Worm (Caenorhabditis elegans) whole organism, early embryonic: ENCODE measurements around the gene srg-4.
A peak's percentile ranks its signal among the peaks of the same experiment; 100 is the strongest.

Experiments used
- B0310.2 ChIP-seq: sonication (generic microtip); optimal IDR thresholded peaks from 2 replicates; lab custom pipeline; 2016; ENCODE audit warnings: mild to moderate bottlenecking, missing genetic modification characterization, missing compliant biosample characterization
- F13C5.2 ChIP-seq: sonication (generic microtip); optimal IDR thresholded peaks from 2 replicates; lab custom pipeline; 2017; ENCODE audit warnings: mild to moderate bottlenecking, missing genetic modification characterization, inconsistent platforms, missing compliant biosample characterization
- aly-1 ChIP-seq: sonication (generic microtip); optimal IDR thresholded peaks from 2 replicates; lab custom pipeline; 2016; ENCODE audit warnings: missing genetic modification characterization, missing compliant biosample characterization
- ama-1 ChIP-seq: fragments of 150-350 bp; optimal IDR thresholded peaks from 2 replicates; lab custom pipeline; 2014
- ceh-13 ChIP-seq: fragments of 200-800 bp; sonication (Bioruptor generic); optimal IDR thresholded peaks from 2 replicates; lab custom pipeline; 2018; ENCODE audit warnings: mild to moderate bottlenecking, missing genetic modification characterization, missing compliant biosample characterization
- ceh-36 ChIP-seq: sonication (generic microtip); optimal IDR thresholded peaks from 2 replicates; lab custom pipeline; 2016; ENCODE audit warnings: missing genetic modification characterization, inconsistent platforms, missing compliant biosample characterization
- ets-7 ChIP-seq: sonication (generic microtip); optimal IDR thresholded peaks from 2 replicates; lab custom pipeline; 2016; ENCODE audit warnings: missing genotype, missing genetic modification characterization, missing compliant biosample characterization
- flt-1 ChIP-seq: fragments of 200-800 bp; sonication (Bioruptor generic); IDR thresholded peaks from 2 replicates; pipeline ENCODE4 v1.3.6; 2022; ENCODE audit warnings: missing genetic modification characterization, missing compliant biosample characterization
- hmbx-1 ChIP-seq: sonication (generic microtip); optimal IDR thresholded peaks from 2 replicates; lab custom pipeline; 2016; ENCODE audit warnings: mild to moderate bottlenecking, missing genetic modification characterization, missing compliant biosample characterization
- hmg-4 ChIP-seq: fragments of 200-800 bp; sonication (Bioruptor generic); optimal IDR thresholded peaks from 2 replicates; lab custom pipeline; 2018; ENCODE audit warnings: mild to moderate bottlenecking, missing genetic modification characterization, missing compliant biosample characterization
- hnd-1 ChIP-seq: sonication (generic microtip); optimal IDR thresholded peaks from 2 replicates; lab custom pipeline; 2016; ENCODE audit warnings: missing genetic modification characterization, missing compliant biosample characterization
- pes-1 ChIP-seq: fragments of 200-800 bp; sonication (Bioruptor generic); IDR thresholded peaks from 2 replicates; pipeline ENCODE4 v1.3.6; 2022; ENCODE audit warnings: missing genetic modification reagents, missing genetic modification characterization, missing compliant biosample characterization
- scrt-1 ChIP-seq: fragments of 200-800 bp; sonication (Bioruptor generic); IDR thresholded peaks from 2 replicates; pipeline ENCODE4 v1.3.6; 2022; ENCODE audit warnings: missing genetic modification characterization, missing compliant biosample characterization
- sea-1 ChIP-seq: fragments of 200-800 bp; sonication (Bioruptor generic); conservative IDR thresholded peaks from 2 replicates; pipeline ENCODE4 v1.3.6; 2022; ENCODE audit warnings: missing genetic modification characterization, missing compliant biosample characterization
- tbx-11 ChIP-seq: fragments of 200-800 bp; sonication (Bioruptor generic); IDR thresholded peaks from 2 replicates; pipeline ENCODE4 v1.3.6; 2022; ENCODE audit warnings: missing genetic modification characterization, missing compliant biosample characterization
- tbx-37 ChIP-seq: fragments of 200-800 bp; sonication (Bioruptor generic); conservative IDR thresholded peaks from 2 replicates; pipeline ENCODE4 v1.3.6; 2022; ENCODE audit warnings: missing genetic modification reagents, missing genetic modification characterization, missing compliant biosample characterization
- tra-4 ChIP-seq: sonication (generic microtip); optimal IDR thresholded peaks from 2 replicates; lab custom pipeline; 2017; ENCODE audit warnings: missing genetic modification characterization, missing compliant biosample characterization

srg-4 gene

DNA sequence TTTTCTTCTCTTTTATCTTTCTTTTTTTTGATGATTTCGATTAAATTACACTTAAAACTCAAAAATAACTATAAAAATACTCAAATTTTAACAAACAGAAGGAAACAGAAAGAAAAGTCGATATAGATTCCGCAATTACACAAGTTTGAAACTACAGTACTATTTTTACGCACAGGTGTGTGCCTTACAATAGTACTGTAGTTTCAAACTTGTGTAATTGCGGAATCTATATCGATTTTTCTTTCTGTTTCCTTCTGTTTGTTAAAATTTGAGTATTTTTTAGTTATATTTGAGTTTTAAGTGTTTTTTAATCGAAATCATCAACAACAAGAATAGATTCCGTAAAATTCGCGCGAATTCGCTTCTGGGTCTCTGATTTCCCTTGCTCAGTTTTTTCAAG is 21.1 kb upstream of the srg-4 start:
- TF ChIP-seq F13C5.2 (no peak), scrt-1 (GFP tag; lab: Robert Waterston, UW) (no peak), ama-1 (no peak), B0310.2 (tag; lab: Kevin White, UChicago) (no peak), hnd-1 (no peak), ceh-36 (tag; lab: Kevin White, UChicago) (no peak), sea-1 (GFP tag; lab: Robert Waterston, UW) (no peak), tbx-37 (GFP tag; lab: Robert Waterston, UW) (no peak), flt-1 (no peak), tbx-11 (GFP tag; lab: Robert Waterston, UW) (no peak), tra-4 (tag; lab: Kevin White, UChicago) (no peak), ets-7 (tag; lab: Kevin White, UChicago) (no peak), aly-1 (no peak), hmg-4 (no peak)

DNA sequence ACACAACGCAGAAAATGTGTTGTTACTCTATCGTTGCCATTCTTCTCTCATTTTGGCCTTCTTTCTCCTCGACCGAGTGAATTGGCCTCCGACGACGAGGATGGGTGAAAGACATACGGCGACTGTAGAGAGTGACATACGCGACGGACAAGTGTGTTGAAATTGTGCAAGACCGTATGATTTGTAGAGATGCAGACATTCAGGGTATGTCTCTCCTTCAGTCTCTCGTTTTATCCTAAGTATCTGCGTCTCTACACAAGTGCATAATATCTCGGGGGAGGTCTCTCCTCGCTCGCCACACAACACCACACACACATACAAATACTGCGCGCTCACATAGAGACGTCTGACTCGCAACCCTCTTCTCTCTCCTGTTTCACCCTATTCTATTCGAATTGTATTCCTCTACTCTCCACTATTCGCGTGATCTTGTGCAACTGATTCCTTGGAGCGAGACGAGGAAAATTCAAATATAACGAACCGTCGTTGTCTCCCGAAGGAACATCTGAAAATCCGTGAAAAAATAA is 18.2 kb upstream of the srg-4 start, which contains the start of gene hmg-1.2:
Gene hmg-1.2 (plus strand): TSS at position 311 of the 527 bp plus-strand sequence.
- TF ChIP-seq sea-1 (GFP tag; lab: Robert Waterston, UW) (no peak), flt-1 (no peak), scrt-1 (GFP tag; lab: Robert Waterston, UW) (no peak), aly-1 (no peak), F13C5.2 (peak; percentile 24), hmg-4 (peak; percentile 87), ceh-13 (GFP tag; lab: Kevin White, UChicago) (no peak), ets-7 (tag; lab: Kevin White, UChicago) (no peak), pes-1 (GFP tag; lab: Robert Waterston, UW) (no peak), tbx-11 (GFP tag; lab: Robert Waterston, UW) (no peak), tra-4 (tag; lab: Kevin White, UChicago) (no peak), hnd-1 (no peak)

DNA sequence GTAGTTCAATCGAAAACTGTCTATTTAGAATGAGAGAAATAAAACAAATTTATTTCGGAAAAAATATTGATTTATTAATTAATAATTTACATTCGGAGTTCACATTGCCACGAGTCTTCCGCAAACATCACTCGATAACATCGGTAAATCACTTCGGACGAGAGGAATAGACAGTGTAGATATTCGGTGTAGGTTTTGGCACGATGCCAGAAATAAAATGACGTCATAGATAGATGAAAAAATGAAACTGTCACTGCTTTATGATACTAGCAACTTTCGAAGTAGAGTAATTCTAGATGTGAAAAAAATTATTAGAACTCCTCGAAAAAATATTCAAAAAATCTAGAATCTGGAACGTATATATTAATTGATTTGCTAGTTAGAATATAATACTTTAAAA is 17.6 kb upstream of the srg-4 start:
- TF ChIP-seq tra-4 (tag; lab: Kevin White, UChicago): no peak
- TF ChIP-seq sea-1 (GFP tag; lab: Robert Waterston, UW): no peak
- no peak for TF ChIP-seq tbx-11 (GFP tag; lab: Robert Waterston, UW)
- no peak for TF ChIP-seq ets-7 (tag; lab: Kevin White, UChicago)
- TF ChIP-seq hmbx-1 (tag; lab: Kevin White, UChicago): no peak
- TF ChIP-seq flt-1: no peak
- no peak for TF ChIP-seq ama-1
- TF ChIP-seq F13C5.2: no peak
- no peak for TF ChIP-seq scrt-1 (GFP tag; lab: Robert Waterston, UW)
- TF ChIP-seq pes-1 (GFP tag; lab: Robert Waterston, UW): no peak
- no peak for TF ChIP-seq ceh-13 (GFP tag; lab: Kevin White, UChicago)
- TF ChIP-seq hnd-1: no peak
- no peak for TF ChIP-seq tbx-37 (GFP tag; lab: Robert Waterston, UW)
- TF ChIP-seq hmg-4: no peak

DNA sequence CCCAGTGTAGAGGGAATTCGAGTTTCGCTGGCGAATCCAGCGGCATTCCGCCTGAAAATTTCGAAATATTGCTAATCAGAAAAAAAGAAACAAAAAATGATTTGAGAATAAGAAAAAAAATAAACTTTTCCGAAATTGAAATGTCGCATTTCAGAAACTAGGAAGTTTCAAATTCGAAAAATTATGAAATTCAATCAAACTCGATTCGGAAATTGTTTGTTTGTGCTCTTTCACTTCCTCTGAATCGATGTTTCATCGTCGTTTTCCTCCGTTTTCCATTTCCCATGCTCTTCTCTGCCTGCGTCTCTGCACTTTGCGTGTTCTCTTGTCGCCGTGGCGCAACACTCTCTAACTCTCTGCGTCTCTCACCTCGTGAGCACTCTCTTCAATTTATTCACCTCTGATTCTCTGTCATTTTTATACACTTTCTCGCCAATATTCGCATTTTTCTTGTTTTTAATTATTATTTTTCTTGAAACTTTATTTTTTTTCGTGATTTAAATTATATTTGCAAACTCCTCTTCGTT is 16.5 kb upstream of the srg-4 start, which contains the start of gene C18F10.7:
Gene C18F10.7 (minus strand): TSS at position 51 of the 527 bp plus-strand sequence.
- no peak for TF ChIP-seq aly-1
- TF ChIP-seq ets-7 (tag; lab: Kevin White, UChicago): no peak
- no peak for TF ChIP-seq scrt-1 (GFP tag; lab: Robert Waterston, UW)
- TF ChIP-seq pes-1 (GFP tag; lab: Robert Waterston, UW): no peak
- TF ChIP-seq hnd-1: no peak
- TF ChIP-seq flt-1: no peak
- no peak for TF ChIP-seq tbx-37 (GFP tag; lab: Robert Waterston, UW)
- no peak for TF ChIP-seq B0310.2 (tag; lab: Kevin White, UChicago)
- no peak for TF ChIP-seq sea-1 (GFP tag; lab: Robert Waterston, UW)
- TF ChIP-seq ama-1: no peak
- TF ChIP-seq hmbx-1 (tag; lab: Kevin White, UChicago): no peak
- no peak for TF ChIP-seq hmg-4
- TF ChIP-seq tbx-11 (GFP tag; lab: Robert Waterston, UW): no peak
- TF ChIP-seq F13C5.2: no peak
- no peak for TF ChIP-seq ceh-13 (GFP tag; lab: Kevin White, UChicago)
- TF ChIP-seq tra-4 (tag; lab: Kevin White, UChicago): no peak

DNA sequence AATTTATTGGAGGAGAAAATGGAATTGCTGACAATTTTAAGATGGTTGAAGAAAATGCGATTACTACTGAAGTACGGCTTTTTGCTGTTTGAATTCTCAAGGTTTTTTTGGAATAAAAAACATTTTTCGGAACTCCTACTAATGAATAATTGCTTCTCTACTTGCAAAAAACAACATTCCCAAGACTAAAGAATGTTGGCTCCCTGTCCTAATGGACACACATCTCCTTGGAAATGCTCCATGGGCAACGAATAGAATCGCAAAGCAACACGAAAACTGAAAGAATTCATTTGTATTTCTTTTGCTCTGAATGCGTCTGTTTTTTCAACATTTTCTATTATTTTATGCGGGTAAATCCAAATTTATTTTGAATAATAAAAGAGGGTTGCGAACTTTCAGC is 11.0 kb upstream of the srg-4 start, which contains the start of gene C18F10.2:
Gene C18F10.2 (plus strand): TSS at position 301 of the 400 bp plus-strand sequence.
- TF ChIP-seq pes-1 (GFP tag; lab: Robert Waterston, UW) (no peak), ets-7 (tag; lab: Kevin White, UChicago) (no peak), tbx-11 (GFP tag; lab: Robert Waterston, UW) (no peak), F13C5.2 (no peak), B0310.2 (tag; lab: Kevin White, UChicago) (no peak), scrt-1 (GFP tag; lab: Robert Waterston, UW) (no peak), ceh-36 (tag; lab: Kevin White, UChicago) (no peak), tra-4 (tag; lab: Kevin White, UChicago) (no peak), hnd-1 (no peak), sea-1 (GFP tag; lab: Robert Waterston, UW) (no peak), flt-1 (no peak), tbx-37 (GFP tag; lab: Robert Waterston, UW) (no peak), ama-1 (no peak), aly-1 (no peak)

DNA sequence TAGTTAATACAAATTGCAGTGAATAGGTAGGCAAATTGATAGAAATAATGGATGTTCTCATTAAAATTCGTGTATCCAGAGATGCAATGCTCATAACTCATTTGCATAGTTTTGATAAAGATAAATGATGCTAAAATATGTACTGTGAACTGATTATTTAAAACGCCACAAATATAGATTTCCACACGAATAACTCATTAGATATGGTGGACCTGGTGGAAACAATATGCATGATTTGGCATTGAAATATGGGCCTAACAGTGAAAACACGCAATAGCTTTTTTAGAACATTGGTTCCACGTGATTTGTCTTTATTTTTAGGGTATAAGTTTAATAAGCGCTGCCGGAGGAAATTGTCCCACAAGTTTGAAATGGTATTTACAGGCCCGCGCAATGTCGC is 8.4 kb upstream of the srg-4 start, which contains the start of gene srg-3:
Gene srg-3 (minus strand): TSS at position 101 of the 400 bp plus-strand sequence.
- TF ChIP-seq ceh-13 (GFP tag; lab: Kevin White, UChicago) (no peak), sea-1 (GFP tag; lab: Robert Waterston, UW) (no peak), ceh-36 (tag; lab: Kevin White, UChicago) (no peak), F13C5.2 (no peak), hmbx-1 (tag; lab: Kevin White, UChicago) (no peak), ama-1 (no peak), pes-1 (GFP tag; lab: Robert Waterston, UW) (no peak), aly-1 (no peak), tbx-11 (GFP tag; lab: Robert Waterston, UW) (no peak), scrt-1 (GFP tag; lab: Robert Waterston, UW) (no peak), hmg-4 (no peak), hnd-1 (no peak), flt-1 (no peak)

DNA sequence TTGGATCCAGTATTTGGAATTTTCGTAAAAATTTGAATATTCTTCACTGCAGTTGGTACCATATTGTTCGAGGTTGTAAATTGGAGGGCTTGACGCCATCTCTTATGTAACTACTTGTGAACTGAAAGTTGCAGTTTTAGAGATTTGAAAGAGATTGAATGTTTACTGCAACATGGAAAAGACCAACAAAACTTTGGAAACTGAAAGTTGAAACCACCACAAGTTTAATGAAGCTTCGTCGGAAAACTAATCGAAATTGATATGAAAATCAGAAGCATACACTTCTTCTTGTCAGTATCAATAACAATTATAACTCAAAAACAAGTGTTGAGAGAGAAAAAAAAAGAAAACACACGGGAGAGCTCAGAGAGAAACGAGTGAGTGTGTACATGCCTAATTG is 6.2 kb upstream of the srg-4 start, which contains the start of gene srg-7:
Gene srg-7 (minus strand): TSS at position 101 of the 400 bp plus-strand sequence.
- TF ChIP-seq aly-1 (no peak), hmg-4 (no peak), hmbx-1 (tag; lab: Kevin White, UChicago) (no peak), tra-4 (tag; lab: Kevin White, UChicago) (no peak), hnd-1 (no peak), flt-1 (no peak)
